Worm (Caenorhabditis elegans) whole organism, L3 larva: Measurements from ENCODE around the gene cogc-6.

ENCODE experiments used
- ZK546.5 ChIP-seq: sonication (generic microtip); optimal IDR thresholded peaks from 2 replicates; lab custom pipeline; 2017; ENCODE audit warnings: missing biosample characterization, missing genetic modification characterization
- ama-1 ChIP-seq: fragments of 150-350 bp; optimal IDR thresholded peaks from 2 replicates; lab custom pipeline; 2018
- ceh-16 ChIP-seq: sonication (generic microtip); optimal IDR thresholded peaks from 2 replicates; lab custom pipeline; 2017; ENCODE audit warnings: missing biosample characterization, missing genetic modification characterization
- ceh-28 ChIP-seq: fragments of 150-350 bp; optimal IDR thresholded peaks from 2 replicates; lab custom pipeline; 2014; ENCODE audit warnings: missing biosample characterization, missing genetic modification reagents, missing genetic modification characterization
- ceh-82 ChIP-seq: fragments of 150-350 bp; optimal IDR thresholded peaks from 2 replicates; lab custom pipeline; 2014; ENCODE audit warnings: missing biosample characterization, missing genetic modification characterization
- ceh-9 ChIP-seq: sonication (generic microtip); optimal IDR thresholded peaks from 2 replicates; lab custom pipeline; 2018; ENCODE audit warnings: missing biosample characterization, missing genetic modification characterization
- egl-5 ChIP-seq: fragments of 150-350 bp; optimal IDR thresholded peaks from 2 replicates; lab custom pipeline; 2017; ENCODE audit warnings: missing biosample characterization, missing genetic modification reagents, missing genetic modification characterization, inconsistent platforms
- elt-1 ChIP-seq: fragments of 150-350 bp; optimal IDR thresholded peaks from 2 replicates; lab custom pipeline; 2014; ENCODE audit warnings: missing biosample characterization, missing genetic modification characterization
- elt-2 ChIP-seq: sonication (generic microtip); optimal IDR thresholded peaks from 2 replicates; lab custom pipeline; 2016; ENCODE audit warnings: missing genetic modification reagents, mild to moderate bottlenecking, missing genetic modification characterization, missing compliant biosample characterization
- eor-1 ChIP-seq, 2 experiments: fragments of 150-350 bp; optimal IDR thresholded peaks; 2 replicates each; lab custom pipeline; 2014 to 2018; ENCODE audit warnings: missing biosample characterization in 2 of 2, missing genetic modification characterization in 2 of 2
- fkh-10 ChIP-seq: sonication (generic microtip); optimal IDR thresholded peaks from 2 replicates; lab custom pipeline; 2017; ENCODE audit warnings: missing biosample characterization, missing genetic modification reagents, missing genetic modification characterization
- fkh-2 ChIP-seq: fragments of 150-350 bp; optimal IDR thresholded peaks from 2 replicates; lab custom pipeline; 2014; ENCODE audit warnings: missing biosample characterization, missing genetic modification reagents, missing genetic modification characterization
- fos-1 ChIP-seq: fragments of 150-350 bp; optimal IDR thresholded peaks from 2 replicates; lab custom pipeline; 2014; ENCODE audit warnings: missing biosample characterization, missing genetic modification characterization
- lin-39 ChIP-seq: fragments of 150-350 bp; optimal IDR thresholded peaks from 2 replicates; lab custom pipeline; 2018; ENCODE audit warnings: missing biosample characterization, missing genetic modification reagents, missing genetic modification characterization
- lsy-12 ChIP-seq: sonication (generic microtip); optimal IDR thresholded peaks from 2 replicates; lab custom pipeline; 2016; ENCODE audit warnings: mild to moderate bottlenecking, missing genetic modification characterization, missing compliant biosample characterization
- mdl-1 ChIP-seq: fragments of 150-350 bp; optimal IDR thresholded peaks from 2 replicates; lab custom pipeline; 2014; ENCODE audit warnings: missing biosample characterization, missing genetic modification characterization
- nhr-12 ChIP-seq: fragments of 150-350 bp; optimal IDR thresholded peaks from 2 replicates; lab custom pipeline; 2014; ENCODE audit warnings: missing biosample characterization, missing genetic modification characterization
- nhr-237 ChIP-seq: fragments of 150-350 bp; optimal IDR thresholded peaks from 2 replicates; lab custom pipeline; 2014; ENCODE audit warnings: missing biosample characterization, missing genetic modification characterization
- nhr-28 ChIP-seq: fragments of 150-350 bp; optimal IDR thresholded peaks from 2 replicates; lab custom pipeline; 2014; ENCODE audit warnings: missing biosample characterization, missing genetic modification characterization
- nhr-43 ChIP-seq: sonication (generic microtip); optimal IDR thresholded peaks from 2 replicates; lab custom pipeline; 2016; ENCODE audit warnings: mild to moderate bottlenecking, missing genetic modification characterization, missing compliant biosample characterization; ENCODE audit not compliant: poor library complexity, severe bottlenecking
- nhr-76 ChIP-seq: fragments of 150-350 bp; sonication (generic microtip); optimal IDR thresholded peaks from 5 replicates; lab custom pipeline; 2014; ENCODE audit warnings: missing biosample characterization, missing genetic modification characterization
- nhr-77 ChIP-seq: fragments of 150-350 bp; optimal IDR thresholded peaks from 2 replicates; lab custom pipeline; 2014; ENCODE audit warnings: missing biosample characterization, missing genetic modification characterization
- pha-4 ChIP-seq: fragments of 150-350 bp; optimal IDR thresholded peaks from 2 replicates; lab custom pipeline; 2014; ENCODE audit warnings: missing biosample characterization, missing genetic modification reagents, missing genetic modification characterization
- pqm-1 ChIP-seq: fragments of 150-350 bp; optimal IDR thresholded peaks from 2 replicates; lab custom pipeline; 2017; ENCODE audit warnings: missing biosample characterization, missing genetic modification characterization, inconsistent platforms
- sea-2 ChIP-seq: fragments of 150-350 bp; sonication (generic microtip); optimal IDR thresholded peaks from 4 replicates; lab custom pipeline; 2014; ENCODE audit warnings: missing biosample characterization, missing genetic modification reagents, missing genetic modification characterization
- tbx-2 ChIP-seq: sonication (generic microtip); optimal IDR thresholded peaks from 2 replicates; lab custom pipeline; 2016; ENCODE audit warnings: mild to moderate bottlenecking, missing genetic modification characterization, missing compliant biosample characterization
- unc-39 ChIP-seq: sonication (generic microtip); optimal IDR thresholded peaks from 4 replicates; lab custom pipeline; 2017; ENCODE audit warnings: missing biosample characterization, missing genetic modification characterization
- unc-62 ChIP-seq: fragments of 150-350 bp; sonication (generic microtip); optimal IDR thresholded peaks from 4 replicates; lab custom pipeline; 2014; ENCODE audit warnings: missing biosample characterization, missing genetic modification reagents, missing genetic modification characterization
- zag-1 ChIP-seq: fragments of 150-350 bp; optimal IDR thresholded peaks from 2 replicates; lab custom pipeline; 2014; ENCODE audit warnings: missing biosample characterization, missing genetic modification characterization
- ztf-4 ChIP-seq: fragments of 150-350 bp; optimal IDR thresholded peaks from 2 replicates; lab custom pipeline; 2014; ENCODE audit warnings: missing biosample characterization, missing genetic modification characterization

The cogc-6 gene

ce11 chrV:8226812-8227211 is 5.7 kb upstream of the cogc-6 start, which contains the start of gene K07C11.10:
Gene K07C11.10, minus strand, starts transcription at chrV:8226912.
- TF ChIP-seq ceh-82: no peak
- TF ChIP-seq nhr-77 (tag; lab: Kevin White, UChicago): no peak
- TF ChIP-seq unc-62 (GFP tag; lab: Kevin White, UChicago): no peak
- no peak for TF ChIP-seq mdl-1 (tag; lab: Kevin White, UChicago)
- TF ChIP-seq egl-5 (tag; lab: Kevin White, UChicago): no peak
- TF ChIP-seq fkh-2 (tag; lab: Kevin White, UChicago): no peak
- no peak for TF ChIP-seq ZK546.5 (tag; lab: Kevin White, UChicago)
- no peak for TF ChIP-seq sea-2 (GFP tag; lab: Kevin White, UChicago)
- no peak for TF ChIP-seq fos-1 (tag; lab: Kevin White, UChicago)

- no peak for TF ChIP-seq ztf-4 (tag; lab: Kevin White, UChicago)
Observed at ce11 chrV:8224634-8225033, 3.5 kb upstream of the cogc-6 start, which contains the start of gene pax-1. Gene pax-1, plus strand, starts transcription at chrV:8224934.

- TF ChIP-seq pha-4 (tag; lab: Kevin White, UChicago) (no peak), unc-62 (GFP tag; lab: Kevin White, UChicago) (no peak), lsy-12 (no peak), ZK546.5 (tag; lab: Kevin White, UChicago) (no peak), pqm-1 (no peak), ceh-9 (tag; lab: Kevin White, UChicago) (no peak), eor-1 (tag; optimal IDR thresholded peaks at IDR 0.05; lab: Kevin White, UChicago) (no peak), zag-1 (no peak), unc-39 (tag; lab: Kevin White, UChicago) (no peak), tbx-2 (tag; lab: Kevin White, UChicago) (no peak), sea-2 (GFP tag; lab: Kevin White, UChicago) (no peak), fkh-10 (GFP tag; lab: Kevin White, UChicago) (no peak), elt-2 (tag; lab: Kevin White, UChicago) (no peak), nhr-28 (tag; lab: Kevin White, UChicago) (no peak), ceh-28 (tag; lab: Kevin White, UChicago) (no peak)
Observed at ce11 chrV:8223417-8223816, 2.3 kb upstream of the cogc-6 start.

ce11 chrV:8219550-8219949 is 1.6 kb downstream of the cogc-6 start:
- no peak for TF ChIP-seq nhr-12 (tag; lab: Kevin White, UChicago)
- TF ChIP-seq nhr-237: no peak

- no peak for TF ChIP-seq pqm-1
- no peak for TF ChIP-seq nhr-76
- TF ChIP-seq lin-39 (tag; lab: Kevin White, UChicago): peak; percentile 16
- no peak for TF ChIP-seq elt-1 (tag; lab: Kevin White, UChicago)
- peak; percentile 46 for TF ChIP-seq elt-2 (tag; lab: Kevin White, UChicago)
- TF ChIP-seq ceh-82: no peak
- TF ChIP-seq fkh-2 (tag; lab: Kevin White, UChicago): no peak
Observed at ce11 chrV:8217661-8218265, 3.4 kb downstream of the cogc-6 start, which contains the start of gene K07C11.8. Gene K07C11.8, minus strand, starts transcription at chrV:8217884.

ce11 chrV:8217118-8217517 is 4.0 kb downstream of the cogc-6 start:
- TF ChIP-seq pqm-1 (peak; percentile 80), ama-1 (no peak), ceh-16 (tag; lab: Kevin White, UChicago) (no peak), nhr-43 (tag; lab: Kevin White, UChicago) (no peak), pha-4 (tag; lab: Kevin White, UChicago) (no peak), ceh-28 (tag; lab: Kevin White, UChicago) (no peak), elt-2 (tag; lab: Kevin White, UChicago) (peak; percentile 91), zag-1 (no peak), nhr-28 (tag; lab: Kevin White, UChicago) (no peak), eor-1 (tag; optimal IDR thresholded peaks at IDR 0.05; lab: Kevin White, UChicago) (no peak), egl-5 (tag; lab: Kevin White, UChicago) (no peak), ZK546.5 (tag; lab: Kevin White, UChicago) (no peak)
